Fruit fly (Drosophila melanogaster) whole organism, wandering third instar larva: Measurements from ENCODE around the gene CG17754.

Source experiments
- OdsH ChIP-seq: fragments of 200-800 bp; sonication (Bioruptor generic); optimal IDR thresholded peaks from 2 replicates; lab custom pipeline; 2016; ENCODE audit warnings: missing biosample characterization, mild to moderate bottlenecking, missing genetic modification characterization
- brk ChIP-seq: fragments of 200-800 bp; sonication (Bioruptor generic); optimal IDR thresholded peaks from 2 replicates; lab custom pipeline; 2016; ENCODE audit warnings: missing biosample characterization, mild to moderate bottlenecking, missing genetic modification characterization
- h ChIP-seq: fragments of 200-800 bp; sonication (Bioruptor generic); optimal IDR thresholded peaks from 3 replicates; lab custom pipeline; 2016; ENCODE audit warnings: missing biosample characterization, mild to moderate bottlenecking, missing genetic modification characterization
- psq ChIP-seq: fragments of 200-800 bp; sonication (Bioruptor generic); optimal IDR thresholded peaks from 3 replicates; lab custom pipeline; 2017; ENCODE audit warnings: missing biosample characterization, mild to moderate bottlenecking, missing genetic modification characterization, moderate library complexity

DNA sequence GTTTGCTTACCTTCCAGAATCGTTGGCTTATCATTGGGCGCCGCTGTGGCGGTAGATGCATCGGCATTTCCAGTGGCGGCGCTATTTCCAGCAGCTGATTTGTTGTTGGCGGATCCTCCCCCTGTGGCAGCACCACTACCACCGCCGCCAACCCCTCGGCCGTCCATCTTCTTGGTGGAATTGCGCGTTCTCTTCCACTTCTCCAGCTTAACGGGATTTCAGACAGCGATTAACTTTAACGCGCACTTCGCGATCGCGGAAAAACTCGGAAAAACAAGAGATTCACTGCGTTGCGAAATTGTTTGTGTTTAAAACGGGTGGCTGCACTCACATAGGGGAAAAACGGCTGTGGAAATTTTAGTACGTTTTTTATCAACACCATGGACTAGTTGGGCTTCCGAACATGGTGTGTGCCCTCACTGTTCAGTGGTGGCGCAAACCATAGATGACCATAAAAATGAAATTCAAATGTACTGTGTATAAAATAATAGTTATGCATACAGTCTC, 32.6 kb downstream of the CG17754 start, which contains the start of gene c11.1:
- TF ChIP-seq h = peak; percentile 3
- TF ChIP-seq brk (GFP tag; lab: Kevin White, UChicago) = no peak
- no peak for TF ChIP-seq psq (GFP tag; lab: Kevin White, UChicago)
- TF ChIP-seq OdsH (GFP tag; lab: Kevin White, UChicago) = no peak
